Worm (Caenorhabditis elegans): Measurements from ENCODE around the gene ant-1.4.

DNA sequence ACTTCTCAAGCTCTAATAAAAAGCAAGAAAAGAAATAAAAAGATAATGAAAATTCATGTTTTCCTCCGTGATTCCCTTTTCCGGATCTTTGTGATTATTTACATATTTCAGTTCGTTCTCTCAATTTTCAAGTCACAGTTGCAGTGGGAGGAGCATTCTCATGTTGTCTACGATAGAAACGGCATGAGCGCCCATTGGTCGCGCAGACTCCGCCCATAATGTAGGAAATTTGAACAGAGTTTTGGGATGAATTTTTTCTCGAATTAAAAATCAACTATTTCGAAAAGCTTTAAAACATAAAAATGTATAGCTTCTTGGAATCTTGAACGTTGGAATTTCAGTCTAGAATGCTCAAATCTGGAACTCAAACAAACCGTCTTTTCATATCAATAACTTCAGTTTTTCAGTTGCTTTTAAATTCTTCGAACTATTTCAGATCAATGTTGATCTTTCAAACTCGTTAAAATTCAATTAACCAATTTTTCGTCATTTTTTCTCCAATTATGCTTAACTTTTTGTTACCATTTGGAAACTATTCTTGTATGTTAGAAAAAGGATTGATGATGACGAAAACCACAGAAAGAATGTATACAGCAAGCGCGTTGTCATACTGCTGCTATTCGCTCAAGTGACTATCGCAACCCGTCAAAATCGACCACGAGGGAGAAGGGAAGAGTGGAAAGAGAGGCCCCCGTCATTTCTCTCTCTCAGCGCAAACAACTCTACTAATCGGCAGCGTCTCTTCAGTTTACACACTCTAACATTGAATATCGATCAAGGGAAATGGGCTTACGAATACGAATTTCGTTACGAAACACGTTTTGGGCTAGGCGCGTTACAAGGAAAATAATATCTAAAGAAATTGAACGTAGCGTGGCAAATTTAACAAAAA, 28.3 kb downstream of the ant-1.4 start:
- TF ChIP-seq him-1 (tag; optimal IDR thresholded peaks at IDR 0.05) (peak; percentile 33), W03F9.2 (tag; optimal IDR thresholded peaks at IDR 0.05) (peak; percentile 3), dao-5 (tag; optimal IDR thresholded peaks at IDR 0.05) (no peak)
